Fruit fly (Drosophila melanogaster) whole organism, embryonic: ENCODE results near the gene MTF-1.

Experiments used
- ATbp ChIP-seq: fragments of 200-800 bp; sonication (Bioruptor generic); optimal IDR thresholded peaks from 2 replicates; lab custom pipeline; 2017; ENCODE audit warnings: missing biosample characterization, mild to moderate bottlenecking, missing genetic modification characterization, missing genetic modification reagents
- Atf3 ChIP-seq: fragments of 200-800 bp; sonication (Bioruptor generic); optimal IDR thresholded peaks from 3 replicates; lab custom pipeline; 2016; ENCODE audit warnings: missing biosample characterization, missing genetic modification characterization
- CG10366 ChIP-seq: fragments of 200-800 bp; sonication (Bioruptor generic); IDR thresholded peaks from 2 replicates; pipeline ENCODE4 v1.3.6; 2022; ENCODE audit warnings: missing biosample characterization, missing genetic modification characterization
- CG10979 ChIP-seq: fragments of 200-800 bp; sonication (Bioruptor generic); optimal IDR thresholded peaks from 2 replicates; lab custom pipeline; 2018; ENCODE audit warnings: missing biosample characterization, mild to moderate bottlenecking, missing genetic modification characterization, moderate library complexity
- CG11093 ChIP-seq: fragments of 200-800 bp; sonication (Bioruptor generic); IDR thresholded peaks from 3 replicates; pipeline ENCODE4 v1.3.6; 2022; ENCODE audit warnings: missing biosample characterization, missing genetic modification characterization
- CG11504 ChIP-seq: fragments of 200-800 bp; sonication (Bioruptor generic); optimal IDR thresholded peaks from 3 replicates; lab custom pipeline; 2019; ENCODE audit warnings: missing biosample characterization, mild to moderate bottlenecking, missing genetic modification characterization, moderate library complexity
- CG11695 ChIP-seq: fragments of 200-800 bp; sonication (Bioruptor generic); IDR thresholded peaks from 3 replicates; pipeline ENCODE4 v1.3.6; 2022; ENCODE audit warnings: missing biosample characterization, missing genetic modification characterization
- CG12219 ChIP-seq: fragments of 200-800 bp; sonication (Bioruptor generic); optimal IDR thresholded peaks from 3 replicates; lab custom pipeline; 2018; ENCODE audit warnings: missing biosample characterization, mild to moderate bottlenecking, missing genetic modification characterization
- CG13287 ChIP-seq: fragments of 200-800 bp; sonication (Bioruptor generic); IDR thresholded peaks from 2 replicates; pipeline ENCODE4 v1.3.6; 2022; ENCODE audit warnings: missing biosample characterization, missing genetic modification characterization; ENCODE audit not compliant: partially characterized antibody
- CG14014 ChIP-seq: fragments of 200-800 bp; sonication (Bioruptor generic); IDR thresholded peaks from 2 replicates; pipeline ENCODE4 v1.3.6; 2022; ENCODE audit warnings: missing biosample characterization, missing genetic modification characterization
- CG14441 ChIP-seq: fragments of 200-800 bp; sonication (Bioruptor generic); IDR thresholded peaks from 2 replicates; pipeline ENCODE4 v1.3.6; 2022; ENCODE audit warnings: missing biosample characterization, missing genetic modification characterization
- CG14710 ChIP-seq: fragments of 200-800 bp; sonication (Bioruptor generic); optimal IDR thresholded peaks from 3 replicates; lab custom pipeline; 2019; ENCODE audit warnings: missing biosample characterization, mild to moderate bottlenecking, missing genetic modification characterization, moderate library complexity
- CG15269 ChIP-seq: fragments of 200-800 bp; sonication (Bioruptor generic); optimal IDR thresholded peaks from 2 replicates; lab custom pipeline; 2018; ENCODE audit warnings: missing biosample characterization, mild to moderate bottlenecking, missing genetic modification characterization, moderate library complexity
- CG1529 ChIP-seq: fragments of 200-800 bp; sonication (Bioruptor generic); optimal IDR thresholded peaks from 3 replicates; lab custom pipeline; 2018; ENCODE audit warnings: missing biosample characterization, missing genetic modification characterization
- CG17186 ChIP-seq: fragments of 200-800 bp; sonication (Bioruptor generic); optimal IDR thresholded peaks from 3 replicates; lab custom pipeline; 2017; ENCODE audit warnings: missing biosample characterization, missing genetic modification reagents, missing genetic modification characterization
- CG32532 ChIP-seq: fragments of 200-800 bp; sonication (Bioruptor generic); IDR thresholded peaks from 2 replicates; pipeline ENCODE4 v1.3.6; 2022; ENCODE audit warnings: missing biosample characterization, missing genetic modification characterization
- CG42726 ChIP-seq: fragments of 200-800 bp; sonication (Bioruptor generic); IDR thresholded peaks from 2 replicates; pipeline ENCODE4 v1.3.6; 2022; ENCODE audit warnings: missing biosample characterization, missing genetic modification characterization; ENCODE audit not compliant: partially characterized antibody
- CG4820 ChIP-seq: fragments of 200-800 bp; sonication (Bioruptor generic); optimal IDR thresholded peaks from 3 replicates; lab custom pipeline; 2016; ENCODE audit warnings: missing biosample characterization, missing genetic modification characterization
- CG9876 ChIP-seq: fragments of 200-800 bp; sonication (Bioruptor generic); optimal IDR thresholded peaks from 2 replicates; lab custom pipeline; 2016; ENCODE audit warnings: missing biosample characterization, missing genetic modification characterization
- D ChIP-seq, 2 experiments: fragments of 200-800 bp in 1 of 2; fragments of >200 bp in 1 of 2; sonication (Bioruptor generic) in 1 of 2; optimal IDR thresholded peaks; 2 replicates in 1 of 2; 3 replicates in 1 of 2; lab custom pipeline; 2017; ENCODE audit warnings: mild to moderate bottlenecking in 1 of 2, missing biosample characterization in 1 of 2, missing genetic modification characterization in 1 of 2, missing genetic modification reagents in 1 of 2
- D19A ChIP-seq: fragments of 200-800 bp; optimal IDR thresholded peaks from 3 replicates; lab custom pipeline; 2019; ENCODE audit warnings: missing biosample characterization, mild to moderate bottlenecking, missing genetic modification characterization, moderate library complexity
- Dad ChIP-seq: fragments of 200-800 bp; sonication (Bioruptor generic); optimal IDR thresholded peaks from 3 replicates; lab custom pipeline; 2016; ENCODE audit warnings: missing biosample characterization, missing genetic modification characterization
- Drgx ChIP-seq: fragments of 200-800 bp; sonication (Bioruptor generic); IDR thresholded peaks from 2 replicates; pipeline ENCODE4 v1.3.6; 2022; ENCODE audit warnings: missing biosample characterization, missing genetic modification characterization
- Gug ChIP-seq: fragments of 200-800 bp; sonication (Bioruptor generic); IDR thresholded peaks from 4 replicates; pipeline ENCODE4 v1.3.6; 2022; ENCODE audit warnings: missing biosample characterization, missing genetic modification characterization
- HLH3B ChIP-seq: fragments of 200-800 bp; sonication (Bioruptor generic); IDR thresholded peaks from 2 replicates; pipeline ENCODE4 v1.3.6; 2022; ENCODE audit warnings: missing biosample characterization, missing genetic modification characterization
- HmgD ChIP-seq: fragments of 200-800 bp; sonication (Bioruptor generic); optimal IDR thresholded peaks from 3 replicates; lab custom pipeline; 2016; ENCODE audit warnings: missing biosample characterization, missing genetic modification characterization
- Hr51 ChIP-seq, 2 experiments: fragments of 200-800 bp; sonication (Bioruptor generic); optimal IDR thresholded peaks; 2 replicates in 1 of 2; 3 replicates in 1 of 2; lab custom pipeline; 2016 to 2018; ENCODE audit warnings: missing biosample characterization in 2 of 2, missing genetic modification characterization in 2 of 2, mild to moderate bottlenecking in 1 of 2, moderate library complexity in 1 of 2
- Lim3 ChIP-seq: fragments of 200-800 bp; sonication (Bioruptor generic); IDR thresholded peaks from 2 replicates; pipeline ENCODE4 v1.3.6; 2022; ENCODE audit warnings: missing biosample characterization, missing genetic modification characterization
- Nf-YB ChIP-seq: fragments of 200-800 bp; sonication (Bioruptor generic); optimal IDR thresholded peaks from 3 replicates; lab custom pipeline; 2019; ENCODE audit warnings: missing biosample characterization, mild to moderate bottlenecking, missing genetic modification characterization, moderate library complexity
- Oli ChIP-seq: fragments of 200-800 bp; sonication (Bioruptor generic); optimal IDR thresholded peaks from 2 replicates; lab custom pipeline; 2018; ENCODE audit warnings: missing biosample characterization, mild to moderate bottlenecking, missing genetic modification characterization, moderate library complexity
- Ssrp ChIP-seq: fragments of 200-800 bp; sonication (Bioruptor generic); optimal IDR thresholded peaks from 2 replicates; lab custom pipeline; 2018; ENCODE audit warnings: missing biosample characterization, mild to moderate bottlenecking, missing genetic modification characterization, moderate library complexity
- Tbp ChIP-seq: fragments of >200 bp; optimal IDR thresholded peaks from 2 replicates; lab custom pipeline; 2018; ENCODE audit warnings: missing biosample characterization, missing genetic modification characterization
- YL-1 ChIP-seq: fragments of 200-800 bp; sonication (Bioruptor generic); optimal IDR thresholded peaks from 3 replicates; lab custom pipeline; 2017; ENCODE audit warnings: missing biosample characterization, mild to moderate bottlenecking, missing genetic modification characterization
- aop ChIP-seq: fragments of 200-800 bp; sonication (Bioruptor generic); IDR thresholded peaks from 2 replicates; pipeline ENCODE4 v1.3.6; 2022; ENCODE audit warnings: missing biosample characterization, missing genetic modification characterization
- ap ChIP-seq: fragments of 200-800 bp; sonication (Bioruptor generic); IDR thresholded peaks from 2 replicates; pipeline ENCODE4 v1.3.6; 2022; ENCODE audit warnings: missing biosample characterization, missing genetic modification characterization
- ci ChIP-seq: fragments of 200-800 bp; sonication (Bioruptor generic); IDR thresholded peaks from 3 replicates; pipeline ENCODE4 v1.3.6; 2022; ENCODE audit warnings: missing biosample characterization, missing genetic modification characterization
- danr ChIP-seq: fragments of 200-800 bp; sonication (Bioruptor generic); IDR thresholded peaks from 2 replicates; pipeline ENCODE4 v1.3.6; 2022; ENCODE audit warnings: missing biosample characterization, missing genetic modification characterization
- dmrt99B ChIP-seq: fragments of 200-800 bp; sonication (Bioruptor generic); optimal IDR thresholded peaks from 2 replicates; lab custom pipeline; 2018; ENCODE audit warnings: missing biosample characterization, mild to moderate bottlenecking, missing genetic modification characterization, moderate library complexity
- eyg ChIP-seq: fragments of 200-800 bp; sonication (Bioruptor generic); optimal IDR thresholded peaks from 3 replicates; lab custom pipeline; 2016; ENCODE audit warnings: missing biosample characterization, missing genetic modification characterization
- hb ChIP-seq: fragments of 200-800 bp; sonication (Bioruptor generic); IDR thresholded peaks from 3 replicates; pipeline ENCODE4 v1.3.6; 2022; ENCODE audit warnings: missing biosample characterization, missing genetic modification characterization; ENCODE audit not compliant: partially characterized antibody
- knrl ChIP-seq: fragments of 200-800 bp; sonication (Bioruptor generic); IDR thresholded peaks from 3 replicates; pipeline ENCODE4 v1.3.6; 2022; ENCODE audit warnings: missing biosample characterization, missing genetic modification characterization; ENCODE audit not compliant: partially characterized antibody
- lilli ChIP-seq: fragments of 200-800 bp; sonication (Bioruptor generic); optimal IDR thresholded peaks from 3 replicates; lab custom pipeline; 2016; ENCODE audit warnings: missing biosample characterization, missing genetic modification characterization
- lmd ChIP-seq: fragments of 200-800 bp; sonication (Bioruptor generic); IDR thresholded peaks from 2 replicates; pipeline ENCODE4 v1.3.6; 2022; ENCODE audit warnings: missing biosample characterization, missing genetic modification characterization
- maf-S ChIP-seq: fragments of 200-800 bp; sonication (Bioruptor generic); optimal IDR thresholded peaks from 2 replicates; lab custom pipeline; 2016; ENCODE audit warnings: missing biosample characterization, missing genetic modification characterization
- mam ChIP-seq: fragments of 200-800 bp; sonication (Bioruptor generic); optimal IDR thresholded peaks from 3 replicates; lab custom pipeline; 2016; ENCODE audit warnings: missing biosample characterization, missing genetic modification characterization
- pfk ChIP-seq: fragments of 200-800 bp; sonication (Bioruptor generic); optimal IDR thresholded peaks from 2 replicates; lab custom pipeline; 2018; ENCODE audit warnings: missing biosample characterization, mild to moderate bottlenecking, missing genetic modification characterization, moderate library complexity
- repo ChIP-seq: fragments of 200-800 bp; sonication (Bioruptor generic); optimal IDR thresholded peaks from 2 replicates; lab custom pipeline; 2016; ENCODE audit warnings: missing biosample characterization, missing genetic modification characterization
- slbo ChIP-seq: fragments of 200-800 bp; sonication (Bioruptor generic); IDR thresholded peaks from 2 replicates; pipeline ENCODE4 v1.3.6; 2022; ENCODE audit warnings: missing biosample characterization, missing genetic modification characterization
- sqz ChIP-seq: fragments of 200-800 bp; sonication (Bioruptor generic); optimal IDR thresholded peaks from 3 replicates; lab custom pipeline; 2018; ENCODE audit warnings: missing biosample characterization, mild to moderate bottlenecking, missing genetic modification characterization
- tio ChIP-seq: fragments of 200-800 bp; sonication (Bioruptor generic); optimal IDR thresholded peaks from 2 replicates; lab custom pipeline; 2017; ENCODE audit warnings: missing biosample characterization, missing genetic modification characterization, inconsistent platforms
- wor ChIP-seq: fragments of 200-800 bp; sonication (Bioruptor generic); IDR thresholded peaks from 2 replicates; pipeline ENCODE4 v1.3.6; 2022; ENCODE audit warnings: missing biosample characterization, missing genetic modification characterization

The MTF-1 gene

dm6 chr3L:9425838-9426237 is 4.3 kb upstream of the MTF-1 start (continued):
- TF ChIP-seq CG10979 (tag; lab: Kevin White, UChicago), result peak; percentile 12
- no peak for TF ChIP-seq eyg (GFP tag; lab: Kevin White, UChicago)
- peak; percentile 32 for TF ChIP-seq CG12219 (GFP tag; lab: Kevin White, UChicago)
- TF ChIP-seq lilli (GFP tag; lab: Kevin White, UChicago), result no peak
- no peak for TF ChIP-seq HLH3B
- no peak for TF ChIP-seq knrl (GFP tag; lab: Robert Waterston, UW)
- TF ChIP-seq YL-1, result no peak
- TF ChIP-seq D (optimal IDR thresholded peaks at IDR 0.05; lab: Kevin White, UChicago), result no peak
- no peak for TF ChIP-seq D (GFP tag; optimal IDR thresholded peaks at IDR 0.05; lab: Kevin White, UChicago)
- no peak for TF ChIP-seq danr (GFP tag; lab: Robert Waterston, UW)
- TF ChIP-seq D19A, result no peak
- peak; percentile 16; the same call in 1 of the 2 replicates for TF ChIP-seq CG32532
- TF ChIP-seq Hr51 (GFP tag; optimal IDR thresholded peaks at IDR 0.05; lab: Kevin White, UChicago), result peak in 1 of 2 experiments; percentile 40
- TF ChIP-seq CG11695 (GFP tag; lab: Robert Waterston, UW), result peak; percentile 24; the same call in 1 of the 3 replicates
- no peak for TF ChIP-seq CG15269 (tag; lab: Kevin White, UChicago)
- TF ChIP-seq lmd (GFP tag; lab: Robert Waterston, UW), result peak; percentile 18; the same call in 1 of the 2 replicates
- TF ChIP-seq hb (GFP tag; lab: Robert Waterston, UW), result no peak
- TF ChIP-seq Tbp, result no peak
- TF ChIP-seq CG10366, result no peak
- TF ChIP-seq CG17186 (GFP tag; lab: Kevin White, UChicago), result no peak
- TF ChIP-seq ATbp (GFP tag; lab: Kevin White, UChicago), result peak; percentile 29
- no peak for TF ChIP-seq CG14710 (tag; lab: Kevin White, UChicago)
- TF ChIP-seq repo (GFP tag; lab: Kevin White, UChicago), result no peak
- TF ChIP-seq CG11504 (tag; lab: Kevin White, UChicago), result peak; percentile 48
- TF ChIP-seq Ssrp (tag; lab: Kevin White, UChicago), result peak; percentile 28
- no peak for TF ChIP-seq CG1529 (GFP tag; lab: Kevin White, UChicago)
- no peak for TF ChIP-seq wor (GFP tag; lab: Robert Waterston, UW)
- peak; percentile 21 for TF ChIP-seq Oli (tag; lab: Kevin White, UChicago)
- peak; percentile 13 for TF ChIP-seq mam (GFP tag; lab: Kevin White, UChicago)
- TF ChIP-seq CG14441, result peak; percentile 26; the same call in 1 of the 2 replicates
- TF ChIP-seq HmgD (GFP tag; lab: Kevin White, UChicago), result no peak
- no peak for TF ChIP-seq Lim3
- TF ChIP-seq Drgx (GFP tag; lab: Robert Waterston, UW), result peak; percentile 25; the same call in 1 of the 2 replicates
- no peak for TF ChIP-seq ap (GFP tag; lab: Robert Waterston, UW)
- no peak for TF ChIP-seq Nf-YB (GFP tag; lab: Kevin White, UChicago)
- TF ChIP-seq tio (GFP tag; lab: Kevin White, UChicago), result no peak
- peak; percentile 26 for TF ChIP-seq dmrt99B (tag; lab: Kevin White, UChicago)
- TF ChIP-seq ci (GFP tag; lab: Robert Waterston, UW), result peak; percentile 50; the same call in 1 of the 3 replicates
- no peak for TF ChIP-seq CG42726
- TF ChIP-seq aop (GFP tag; lab: Robert Waterston, UW), result no peak
- TF ChIP-seq Gug (GFP tag; lab: Robert Waterston, UW), result no peak
- TF ChIP-seq CG13287 (GFP tag; lab: Robert Waterston, UW), result no peak
- no peak for TF ChIP-seq CG11093 (GFP tag; lab: Robert Waterston, UW)
- TF ChIP-seq Atf3, result no peak
- no peak for TF ChIP-seq CG9876 (GFP tag; lab: Kevin White, UChicago)
- TF ChIP-seq Dad (GFP tag; lab: Kevin White, UChicago), result no peak
- TF ChIP-seq maf-S (GFP tag; lab: Kevin White, UChicago), result no peak
- no peak for TF ChIP-seq sqz (GFP tag; lab: Kevin White, UChicago)
- no peak; the same call in 1 of the 2 replicates for TF ChIP-seq CG14014 (GFP tag; lab: Robert Waterston, UW)
- no peak for TF ChIP-seq pfk
- TF ChIP-seq CG4820 (GFP tag; lab: Kevin White, UChicago), result no peak
- TF ChIP-seq slbo (GFP tag; lab: Robert Waterston, UW), result no peak
